Worm (Caenorhabditis elegans): Measurements from ENCODE around the gene pqn-57.

The pqn-57 gene

DNA sequence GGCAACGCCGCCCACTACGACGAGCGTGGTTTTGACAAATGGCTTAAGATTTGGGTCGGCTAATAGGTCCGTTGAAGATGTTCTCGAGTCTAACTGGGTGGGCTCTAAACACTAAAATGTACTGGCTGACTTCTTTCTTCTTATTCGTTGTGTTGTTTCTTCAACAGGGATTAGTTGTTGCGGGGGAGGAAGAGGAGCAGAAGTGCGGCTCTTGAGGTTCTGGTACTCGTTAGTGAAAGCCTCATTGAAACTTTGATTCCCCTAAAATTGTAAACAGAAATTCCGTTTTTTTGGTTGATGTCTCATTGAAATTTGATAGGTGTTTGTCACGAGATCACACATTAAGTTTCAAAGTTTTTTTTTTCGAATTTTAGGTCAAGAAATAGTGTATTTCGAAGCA is 10.0 kb downstream of the pqn-57 start (continued):
- TF ChIP-seq ztf-6 (GFP tag; IDR thresholded peaks at IDR 0.05) = no peak
- TF ChIP-seq dpff-1 (tag; optimal IDR thresholded peaks at IDR 0.05) = no peak
- no peak for TF ChIP-seq unc-130 (GFP tag; optimal IDR thresholded peaks at IDR 0.05)
- TF ChIP-seq F10E7.11 (tag; optimal IDR thresholded peaks at IDR 0.05) = no peak
- no peak for TF ChIP-seq F57C9.4 (tag; optimal IDR thresholded peaks at IDR 0.05)
- TF ChIP-seq T26A5.8 (tag; optimal IDR thresholded peaks at IDR 0.05) = no peak

DNA sequence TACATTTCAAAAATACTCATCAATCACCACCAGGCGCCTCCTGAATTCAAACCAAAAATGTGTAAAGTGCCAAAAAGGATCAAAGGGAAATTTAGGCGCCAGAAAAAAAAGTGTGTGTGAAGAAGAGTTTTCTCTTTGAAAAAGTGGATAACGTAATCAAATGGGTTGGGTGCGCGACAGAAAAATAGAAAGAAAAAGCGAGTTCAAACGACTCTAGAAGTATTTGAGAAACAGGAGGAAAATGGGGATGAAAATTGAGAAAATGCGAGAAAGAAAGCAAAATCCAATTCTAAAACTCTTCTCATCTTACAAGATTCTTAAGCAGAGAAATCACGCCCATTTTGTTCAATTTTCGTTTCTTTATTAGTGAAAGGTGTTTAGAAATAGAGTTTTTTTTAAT is 12.3 kb downstream of the pqn-57 start:
- no peak for TF ChIP-seq ceh-91 (GFP tag; IDR thresholded peaks at IDR 0.05)
- TF ChIP-seq ztf-28 (GFP tag; IDR thresholded peaks at IDR 0.05) = no peak

DNA sequence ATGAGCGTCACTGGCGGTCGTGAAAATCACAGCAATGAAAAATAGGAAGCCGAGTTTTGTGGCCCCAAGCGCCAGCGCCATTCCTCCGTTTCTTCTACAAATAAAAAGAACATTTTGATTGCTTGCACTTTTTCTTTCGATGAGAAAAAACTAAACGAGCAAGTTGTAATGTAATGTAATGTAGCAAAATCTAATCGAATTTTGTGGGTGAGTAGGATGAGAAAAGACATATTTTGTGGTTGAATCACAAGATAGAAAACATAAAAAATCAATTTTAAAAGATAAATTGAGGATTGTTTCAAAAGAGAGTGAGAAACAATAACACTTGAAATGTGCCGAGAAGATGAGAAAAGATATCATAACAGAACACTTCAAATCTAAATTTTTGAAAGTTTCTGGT is 13.2 kb downstream of the pqn-57 start, which contains the start of gene R09F10.5:
R09F10.5 (minus strand) TSS at position 101 of the 400 bp plus-strand sequence.
- no peak for TF ChIP-seq lin-35 (GFP tag; optimal IDR thresholded peaks at IDR 0.05)
- TF ChIP-seq ztf-25 (GFP tag; IDR thresholded peaks at IDR 0.05) = no peak
- TF ChIP-seq ekl-4 (GFP tag; IDR thresholded peaks at IDR 0.05) = no peak
- TF ChIP-seq F57C9.4 (tag; optimal IDR thresholded peaks at IDR 0.05) = no peak
- TF ChIP-seq fkh-3 (tag; optimal IDR thresholded peaks at IDR 0.05) = no peak
- TF ChIP-seq F55B11.4 (tag; optimal IDR thresholded peaks at IDR 0.05; ENCODE audit: borderline replicate concordance, insufficient read depth) = no peak
- no peak for TF ChIP-seq ets-4 (GFP tag; optimal IDR thresholded peaks at IDR 0.05)
- TF ChIP-seq ztf-3 (GFP tag; optimal IDR thresholded peaks at IDR 0.05) = no peak
- TF ChIP-seq Y56A3A.18 (GFP tag; IDR thresholded peaks at IDR 0.05) = no peak
- no peak for TF ChIP-seq nhr-120 (GFP tag; IDR thresholded peaks at IDR 0.05)
- TF ChIP-seq gei-17 (GFP tag; optimal IDR thresholded peaks at IDR 0.05) = no peak
- no peak for TF ChIP-seq ceh-27 (GFP tag; optimal IDR thresholded peaks at IDR 0.05)
- TF ChIP-seq repo-1 (tag; optimal IDR thresholded peaks at IDR 0.05) = no peak
- no peak for TF ChIP-seq xnd-1 (tag; optimal IDR thresholded peaks at IDR 0.05)
- no peak for TF ChIP-seq unc-130 (GFP tag; optimal IDR thresholded peaks at IDR 0.05)
- no peak for TF ChIP-seq madf-6 (GFP tag; IDR thresholded peaks at IDR 0.05)
- TF ChIP-seq tbp1 (GFP tag; optimal IDR thresholded peaks at IDR 0.05) = no peak
- no peak for TF ChIP-seq atf-7 (tag; optimal IDR thresholded peaks at IDR 0.05)
- TF ChIP-seq aptf-3 (GFP tag; IDR thresholded peaks at IDR 0.05) = no peak
- no peak for TF ChIP-seq athp-1 (tag; optimal IDR thresholded peaks at IDR 0.05)

DNA sequence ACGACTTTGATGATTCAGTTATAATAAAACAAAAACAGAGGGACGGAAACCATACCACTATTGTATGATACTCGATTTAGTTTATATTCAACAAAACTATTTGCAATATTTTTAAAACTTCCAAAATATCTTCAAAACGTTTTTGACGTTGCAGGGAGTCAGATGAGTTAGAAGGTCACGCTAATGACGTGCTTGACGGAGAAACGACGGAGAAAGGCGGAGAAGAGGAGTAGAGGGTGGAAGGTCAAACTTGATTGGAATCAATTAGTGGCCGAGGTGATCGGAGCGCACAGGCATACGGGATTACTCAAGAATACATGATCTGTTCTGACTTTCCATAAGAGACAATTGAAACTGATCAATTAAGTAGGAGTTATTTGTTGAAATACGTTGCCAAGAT is 18.0 kb downstream of the pqn-57 start:
- TF ChIP-seq let-526 (GFP tag; IDR thresholded peaks at IDR 0.05) = no peak

DNA sequence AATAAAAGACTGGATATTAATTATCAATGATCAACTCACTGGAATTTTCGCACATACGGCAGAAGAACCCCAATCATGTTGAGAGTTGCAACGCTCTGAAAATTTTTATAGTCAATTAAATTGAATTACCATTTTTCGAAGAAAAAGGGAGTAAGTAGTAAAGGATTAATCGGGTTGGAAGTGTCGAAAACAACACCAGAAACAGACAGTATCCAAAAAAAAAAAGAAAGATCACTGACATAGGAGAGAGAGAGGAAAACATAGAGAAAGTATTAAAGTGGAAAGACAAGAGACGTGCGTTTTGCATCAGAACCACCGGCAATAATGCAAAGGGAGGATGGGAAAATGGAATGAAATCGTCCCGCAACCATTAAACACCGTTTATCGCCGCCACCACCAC is 18.5 kb downstream of the pqn-57 start, which contains the start of gene inx-5:
inx-5 (minus strand) TSS at position 101 of the 400 bp plus-strand sequence.
- no peak for TF ChIP-seq gei-17 (GFP tag; optimal IDR thresholded peaks at IDR 0.05)
- no peak for TF ChIP-seq rcor-1 (GFP tag; IDR thresholded peaks at IDR 0.05)
- no peak for TF ChIP-seq F49E8.2 (tag; optimal IDR thresholded peaks at IDR 0.05; ENCODE audit: insufficient read depth)
- no peak for TF ChIP-seq tbp1 (GFP tag; optimal IDR thresholded peaks at IDR 0.05)
- TF ChIP-seq F37B4.10 (GFP tag; IDR thresholded peaks at IDR 0.05) = no peak
- TF ChIP-seq nhr-90 (tag; optimal IDR thresholded peaks at IDR 0.05) = no peak
- TF ChIP-seq him-1 (tag; optimal IDR thresholded peaks at IDR 0.05) = no peak
- no peak for TF ChIP-seq dpff-1 (tag; optimal IDR thresholded peaks at IDR 0.05)

DNA sequence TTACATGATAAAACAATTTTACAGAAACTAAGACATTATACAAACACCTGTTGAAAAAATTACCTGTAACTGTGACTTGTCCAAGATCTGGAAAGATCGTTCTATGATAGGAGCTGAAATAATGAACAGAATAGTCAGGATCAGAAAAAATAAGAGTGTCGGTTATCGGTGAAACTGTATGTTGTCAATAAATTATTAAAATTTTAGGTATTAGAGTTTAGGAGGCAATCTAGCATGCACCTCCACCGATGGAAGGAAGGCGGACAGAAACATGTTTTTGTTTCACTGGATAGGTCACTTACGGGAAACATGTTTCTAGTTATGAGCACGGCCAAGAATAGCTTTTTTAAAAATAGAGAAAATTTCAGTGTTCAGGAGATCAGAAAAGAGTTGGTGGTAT is 21.2 kb downstream of the pqn-57 start, which contains the start of gene ced-13:
ced-13 (minus strand) TSS at position 101 of the 400 bp plus-strand sequence.
- TF ChIP-seq attf-5 (GFP tag; optimal IDR thresholded peaks at IDR 0.05) (no peak), mes-4 (tag; optimal IDR thresholded peaks at IDR 0.05) (no peak), dpff-1 (tag; optimal IDR thresholded peaks at IDR 0.05) (no peak), ceh-91 (GFP tag; IDR thresholded peaks at IDR 0.05) (no peak), ztf-25 (GFP tag; IDR thresholded peaks at IDR 0.05) (no peak), die-1 (tag; optimal IDR thresholded peaks at IDR 0.05) (no peak), him-1 (tag; optimal IDR thresholded peaks at IDR 0.05) (no peak), nhr-179 (tag; optimal IDR thresholded peaks at IDR 0.05) (no peak), tlf-1 (GFP tag; optimal IDR thresholded peaks at IDR 0.05) (no peak), gei-17 (GFP tag; optimal IDR thresholded peaks at IDR 0.05) (no peak), nhr-120 (GFP tag; IDR thresholded peaks at IDR 0.05) (no peak), Y95B8A.8 (GFP tag; IDR thresholded peaks at IDR 0.05) (no peak), zfh-2 (GFP tag; conservative IDR thresholded peaks at IDR 0.05) (no peak), hsf-1 (GFP tag; IDR thresholded peaks at IDR 0.05) (no peak), ztf-3 (GFP tag; optimal IDR thresholded peaks at IDR 0.05) (no peak), tbx-9 (tag; optimal IDR thresholded peaks at IDR 0.05; ENCODE audit: borderline replicate concordance) (no peak), egl-44 (GFP tag; IDR thresholded peaks at IDR 0.05) (no peak)
